Worm (Caenorhabditis elegans) whole organism, young adult: ENCODE measurements around the gene tut-2.

Source experiments
- B0035.1 ChIP-seq: sonication (generic microtip); optimal IDR thresholded peaks from 2 replicates; lab custom pipeline; 2016; ENCODE audit warnings: missing genetic modification characterization, mild to moderate bottlenecking, missing compliant biosample characterization, missing genotype, missing genetic modification reagents
- B0261.1 ChIP-seq: sonication (generic microtip); optimal IDR thresholded peaks from 2 replicates; lab custom pipeline; 2016; ENCODE audit warnings: mild to moderate bottlenecking, missing genetic modification characterization, moderate library complexity, missing compliant biosample characterization
- C17E4.6 ChIP-seq: fragments of 200-800 bp; sonication (Bioruptor generic); IDR thresholded peaks from 2 replicates; pipeline ENCODE4 v1.3.6; 2022; ENCODE audit warnings: missing genetic modification reagents, missing genetic modification characterization, missing compliant biosample characterization
- F22D6.2 ChIP-seq: sonication (generic microtip); optimal IDR thresholded peaks from 2 replicates; lab custom pipeline; 2016; ENCODE audit warnings: mild to moderate bottlenecking, missing genetic modification characterization, missing compliant biosample characterization
- F33H1.4 ChIP-seq: fragments of 200-800 bp; sonication (Bioruptor generic); IDR thresholded peaks from 2 replicates; pipeline ENCODE4 v1.3.6; 2022; ENCODE audit warnings: missing genetic modification reagents, missing genetic modification characterization, missing compliant biosample characterization
- F55B11.4 ChIP-seq: sonication (generic microtip); optimal IDR thresholded peaks from 2 replicates; lab custom pipeline; 2016; ENCODE audit warnings: missing compliant biosample characterization, missing genetic modification characterization, borderline replicate concordance; ENCODE audit not compliant: insufficient read depth
- K11D2.4 ChIP-seq: fragments of 200-800 bp; sonication (Bioruptor generic); IDR thresholded peaks from 2 replicates; pipeline ENCODE4 v1.3.6; 2022; ENCODE audit warnings: missing genetic modification reagents, missing genetic modification characterization, missing compliant biosample characterization
- K12H6.12 ChIP-seq: fragments of 200-800 bp; sonication (Bioruptor generic); optimal IDR thresholded peaks from 2 replicates; lab custom pipeline; 2018; ENCODE audit warnings: mild to moderate bottlenecking, missing genetic modification characterization, missing compliant biosample characterization
- ZK185.1 ChIP-seq: sonication (generic microtip); optimal IDR thresholded peaks from 2 replicates; lab custom pipeline; 2016; ENCODE audit warnings: mild to moderate bottlenecking, missing genetic modification characterization, missing compliant biosample characterization; ENCODE audit not compliant: poor library complexity, severe bottlenecking
- akir-1 ChIP-seq: fragments of 200-800 bp; sonication (Bioruptor generic); optimal IDR thresholded peaks from 2 replicates; lab custom pipeline; 2018; ENCODE audit warnings: mild to moderate bottlenecking, missing genetic modification characterization, moderate library complexity, missing compliant biosample characterization
- aptf-3 ChIP-seq: fragments of 200-800 bp; sonication (Bioruptor generic); IDR thresholded peaks from 2 replicates; pipeline ENCODE4 v1.3.6; 2022; ENCODE audit warnings: missing genetic modification characterization, missing compliant biosample characterization
- athp-1 ChIP-seq: sonication (generic microtip); optimal IDR thresholded peaks from 2 replicates; lab custom pipeline; 2017; ENCODE audit warnings: mild to moderate bottlenecking, missing genetic modification characterization, missing compliant biosample characterization
- attf-5 ChIP-seq: fragments of 200-800 bp; sonication (Bioruptor generic); optimal IDR thresholded peaks from 2 replicates; lab custom pipeline; 2018; ENCODE audit warnings: mild to moderate bottlenecking, missing genetic modification characterization, missing compliant biosample characterization
- attf-6 ChIP-seq: fragments of 200-800 bp; sonication (Bioruptor generic); IDR thresholded peaks from 2 replicates; pipeline ENCODE4 v1.3.6; 2022; ENCODE audit warnings: missing genetic modification reagents, missing genetic modification characterization, missing compliant biosample characterization
- ccch-3 ChIP-seq: fragments of 200-800 bp; sonication (Bioruptor generic); optimal IDR thresholded peaks from 2 replicates; lab custom pipeline; 2018; ENCODE audit warnings: mild to moderate bottlenecking, missing genetic modification characterization, missing compliant biosample characterization
- cebp-2 ChIP-seq: fragments of 200-800 bp; sonication (Bioruptor generic); IDR thresholded peaks from 2 replicates; pipeline ENCODE4 v1.3.6; 2022; ENCODE audit warnings: missing genetic modification characterization, missing compliant biosample characterization
- ceh-40 ChIP-seq: fragments of 200-800 bp; sonication (Bioruptor generic); IDR thresholded peaks from 2 replicates; pipeline ENCODE4 v1.3.6; 2022; ENCODE audit warnings: missing genetic modification characterization, missing compliant biosample characterization
- ceh-79 ChIP-seq: sonication (generic microtip); optimal IDR thresholded peaks from 2 replicates; lab custom pipeline; 2017; ENCODE audit warnings: mild to moderate bottlenecking, missing genetic modification characterization, missing compliant biosample characterization
- die-1 ChIP-seq: sonication (generic microtip); optimal IDR thresholded peaks from 2 replicates; lab custom pipeline; 2016; ENCODE audit warnings: missing genotype, mild to moderate bottlenecking, missing genetic modification characterization, missing compliant biosample characterization
- ekl-4 ChIP-seq: fragments of 200-800 bp; sonication (Bioruptor generic); IDR thresholded peaks from 2 replicates; pipeline ENCODE4 v1.3.6; 2022; ENCODE audit warnings: missing genetic modification reagents, missing genetic modification characterization, missing compliant biosample characterization
- fkh-3 ChIP-seq: sonication (generic microtip); optimal IDR thresholded peaks from 2 replicates; lab custom pipeline; 2016; ENCODE audit warnings: mild to moderate bottlenecking, missing genetic modification characterization, missing compliant biosample characterization
- hlh-12 ChIP-seq: sonication (generic microtip); optimal IDR thresholded peaks from 2 replicates; lab custom pipeline; 2016; ENCODE audit warnings: missing genetic modification characterization, missing compliant biosample characterization
- hlh-26 ChIP-seq: fragments of 200-800 bp; sonication (Bioruptor generic); conservative IDR thresholded peaks from 2 replicates; pipeline ENCODE4 v1.3.6; 2022; ENCODE audit warnings: missing genetic modification reagents, missing genetic modification characterization, missing compliant biosample characterization
- hmg-20 ChIP-seq: fragments of 200-800 bp; sonication (Bioruptor generic); IDR thresholded peaks from 2 replicates; pipeline ENCODE4 v1.3.6; 2022; ENCODE audit warnings: missing genetic modification reagents, missing genetic modification characterization, missing compliant biosample characterization
- let-526 ChIP-seq: fragments of 200-800 bp; sonication (Bioruptor generic); IDR thresholded peaks from 2 replicates; pipeline ENCODE4 v1.3.6; 2022; ENCODE audit warnings: missing genetic modification reagents, missing genetic modification characterization, missing compliant biosample characterization
- lsl-1 ChIP-seq: fragments of 200-800 bp; sonication (Bioruptor generic); optimal IDR thresholded peaks from 2 replicates; lab custom pipeline; 2018; ENCODE audit warnings: mild to moderate bottlenecking, missing genetic modification characterization, moderate library complexity, missing compliant biosample characterization
- madf-10 ChIP-seq: sonication (generic microtip); optimal IDR thresholded peaks from 2 replicates; lab custom pipeline; 2016; ENCODE audit warnings: mild to moderate bottlenecking, missing genetic modification characterization, missing compliant biosample characterization
- mel-28 ChIP-seq: sonication (generic microtip); optimal IDR thresholded peaks from 2 replicates; lab custom pipeline; 2016; ENCODE audit warnings: borderline replicate concordance, mild to moderate bottlenecking, missing genetic modification characterization, missing compliant biosample characterization
- mxl-1 ChIP-seq: sonication (generic microtip); optimal IDR thresholded peaks from 2 replicates; lab custom pipeline; 2016; ENCODE audit warnings: missing genetic modification characterization, missing compliant biosample characterization
- nfya-1 ChIP-seq: sonication (generic microtip); optimal IDR thresholded peaks from 2 replicates; lab custom pipeline; 2017; ENCODE audit warnings: antibody characterized with exemption, missing compliant biosample characterization, missing genetic modification characterization, borderline replicate concordance; ENCODE audit not compliant: insufficient read depth
- nfya-2 ChIP-seq: fragments of 200-800 bp; sonication (Bioruptor generic); IDR thresholded peaks from 2 replicates; pipeline ENCODE4 v1.3.6; 2022; ENCODE audit warnings: missing genetic modification reagents, missing genetic modification characterization, missing compliant biosample characterization
- nhr-27 ChIP-seq: fragments of 200-800 bp; sonication (Bioruptor generic); optimal IDR thresholded peaks from 2 replicates; lab custom pipeline; 2018; ENCODE audit warnings: mild to moderate bottlenecking, missing genetic modification characterization, moderate library complexity, missing compliant biosample characterization
- nhr-90 ChIP-seq: sonication (generic microtip); optimal IDR thresholded peaks from 2 replicates; lab custom pipeline; 2016; ENCODE audit warnings: missing genotype, mild to moderate bottlenecking, missing genetic modification characterization, missing compliant biosample characterization
- pha-4 ChIP-seq: fragments of 150-350 bp; sonication (generic microtip); optimal IDR thresholded peaks from 2 replicates; lab custom pipeline; 2014; ENCODE audit warnings: missing biosample characterization, missing genetic modification reagents, missing genetic modification characterization
- rcor-1 ChIP-seq: fragments of 200-800 bp; sonication (Bioruptor generic); IDR thresholded peaks from 2 replicates; pipeline ENCODE4 v1.3.6; 2022; ENCODE audit warnings: missing genetic modification reagents, missing genetic modification characterization, missing compliant biosample characterization
- rpc-1 ChIP-seq, 2 experiments: fragments of 150-350 bp in 1 of 2; sonication (generic microtip) in 1 of 2; optimal IDR thresholded peaks; 2 replicates each; lab custom pipeline; 2014 to 2018; ENCODE audit warnings: missing biosample characterization in 1 of 2, missing genetic modification characterization in 1 of 2, missing genetic modification reagents in 1 of 2, missing genotype in 1 of 2
- sdz-38 ChIP-seq: sonication (generic microtip); optimal IDR thresholded peaks from 2 replicates; lab custom pipeline; 2016; ENCODE audit warnings: missing genotype, missing genetic modification characterization, missing compliant biosample characterization
- sea-2 ChIP-seq: fragments of 200-800 bp; sonication (Bioruptor generic); IDR thresholded peaks from 2 replicates; pipeline ENCODE4 v1.3.6; 2022; ENCODE audit warnings: missing genetic modification characterization, missing compliant biosample characterization
- snpc-3.4 ChIP-seq: sonication (generic microtip); optimal IDR thresholded peaks from 2 replicates; lab custom pipeline; 2017; ENCODE audit warnings: missing genetic modification characterization, mild to moderate bottlenecking, missing compliant biosample characterization, antibody characterized with exemption, moderate library complexity, missing genotype, missing genetic modification reagents
- snpc-4 ChIP-seq, 5 experiments: fragments of 150-350 bp in 1 of 5; sonication (generic microtip) in 4 of 5; optimal IDR thresholded peaks; 2 replicates each; lab custom pipeline; 2014 to 2018; ENCODE audit warnings: missing genetic modification characterization in 5 of 5, missing biosample characterization in 3 of 5, antibody characterized with exemption in 2 of 5, mild to moderate bottlenecking in 2 of 5, missing compliant biosample characterization in 2 of 5, missing genotype in 2 of 5, moderate library complexity in 2 of 5, missing genetic modification reagents in 1 of 5
- tbp1 ChIP-seq: fragments of 200-800 bp; sonication (Bioruptor generic); optimal IDR thresholded peaks from 2 replicates; lab custom pipeline; 2018; ENCODE audit warnings: mild to moderate bottlenecking, missing genetic modification characterization, missing compliant biosample characterization
- zfh-2 ChIP-seq: fragments of 200-800 bp; sonication (Bioruptor generic); conservative IDR thresholded peaks from 2 replicates; pipeline ENCODE4 v1.3.6; 2022; ENCODE audit warnings: missing genetic modification reagents, missing genetic modification characterization, missing compliant biosample characterization
- zim-3 ChIP-seq: sonication (generic microtip); optimal IDR thresholded peaks from 2 replicates; lab custom pipeline; 2017; ENCODE audit warnings: mild to moderate bottlenecking, missing genetic modification characterization, moderate library complexity, missing compliant biosample characterization
- ztf-25 ChIP-seq: fragments of 200-800 bp; sonication (Bioruptor generic); IDR thresholded peaks from 2 replicates; pipeline ENCODE4 v1.3.6; 2022; ENCODE audit warnings: missing genetic modification reagents, missing genetic modification characterization, missing compliant biosample characterization
- ztf-3 ChIP-seq: fragments of 200-800 bp; sonication (Bioruptor generic); optimal IDR thresholded peaks from 2 replicates; lab custom pipeline; 2018; ENCODE audit warnings: mild to moderate bottlenecking, missing genetic modification characterization, missing compliant biosample characterization
- ztf-6 ChIP-seq: fragments of 200-800 bp; sonication (Bioruptor generic); IDR thresholded peaks from 2 replicates; pipeline ENCODE4 v1.3.6; 2022; ENCODE audit warnings: missing genetic modification reagents, missing genetic modification characterization, missing compliant biosample characterization

Gene tut-2

DNA sequence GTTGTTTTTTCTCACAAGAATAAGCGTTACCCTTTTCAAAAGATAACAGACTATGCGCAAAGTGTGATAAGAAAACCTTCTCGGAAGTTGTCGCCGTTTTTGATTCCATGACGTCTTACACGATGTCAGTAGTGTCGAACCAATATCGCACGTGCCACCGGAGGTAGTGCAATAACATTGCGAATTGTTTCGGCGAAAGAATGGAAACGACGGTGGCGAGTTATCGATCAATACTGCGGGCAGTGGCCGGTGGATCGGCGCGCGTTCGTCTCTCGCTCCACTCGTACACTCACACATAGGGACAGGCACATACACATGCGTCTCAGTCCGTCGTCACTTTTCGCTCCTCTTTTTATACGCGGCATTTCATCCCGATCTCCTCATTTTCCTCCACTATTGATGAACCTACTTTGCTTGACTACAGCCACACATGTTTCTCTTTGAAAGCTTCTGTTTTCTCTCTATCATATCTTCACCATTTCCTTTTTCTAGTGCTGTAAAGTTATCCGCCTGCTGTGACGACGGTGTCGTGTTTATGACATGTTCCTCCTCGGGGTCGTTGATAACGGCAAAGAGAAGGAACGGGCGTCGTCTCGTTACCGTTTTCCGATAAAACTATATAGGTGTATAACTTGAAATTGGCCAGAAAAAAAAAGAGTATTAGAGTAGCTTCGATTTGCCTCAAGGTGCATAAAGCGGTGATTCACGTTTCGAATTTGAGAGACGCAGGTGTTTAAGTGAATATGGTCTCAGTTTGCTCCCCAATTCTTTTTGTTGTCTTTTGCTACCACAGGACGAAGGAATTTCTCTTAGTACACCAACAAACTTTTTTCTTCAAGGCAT is 23.3 kb downstream of the tut-2 start (continued):
- no peak for TF ChIP-seq sea-2 (GFP tag; lab: Robert Waterston, UW)
- TF ChIP-seq rcor-1 (GFP tag; lab: Robert Waterston, UW), result no peak
- TF ChIP-seq ztf-3, result no peak
- no peak for TF ChIP-seq hmg-20
- no peak for TF ChIP-seq B0261.1 (tag; lab: Kevin White, UChicago)
- TF ChIP-seq ekl-4 (GFP tag; lab: Robert Waterston, UW), result no peak
- TF ChIP-seq lsl-1 (GFP tag; lab: Kevin White, UChicago), result no peak
- no peak for TF ChIP-seq K11D2.4 (GFP tag; lab: Robert Waterston, UW)
- no peak for TF ChIP-seq nhr-27 (tag; lab: Kevin White, UChicago)
- no peak for TF ChIP-seq akir-1 (GFP tag; lab: Kevin White, UChicago)
- TF ChIP-seq ceh-79, result no peak
- no peak for TF ChIP-seq ZK185.1
- no peak for TF ChIP-seq aptf-3
- no peak for TF ChIP-seq pha-4 (tag; lab: Kevin White, UChicago)
- TF ChIP-seq nhr-90 (tag; lab: Kevin White, UChicago), result no peak
- TF ChIP-seq mxl-1 (tag; lab: Kevin White, UChicago), result no peak
- no peak for TF ChIP-seq snpc-3.4 (tag; lab: Kevin White, UChicago)
- no peak for TF ChIP-seq rpc-1 (optimal IDR thresholded peaks at IDR 0.05; lab: Kevin White, UChicago)
- no peak for TF ChIP-seq rpc-1 (tag; optimal IDR thresholded peaks at IDR 0.05; lab: Kevin White, UChicago)
- no peak for TF ChIP-seq cebp-2 (GFP tag; lab: Robert Waterston, UW)
- no peak for TF ChIP-seq ceh-40 (GFP tag; lab: Robert Waterston, UW)
- TF ChIP-seq tbp1 (GFP tag; lab: Kevin White, UChicago), result peak; percentile 32
- no peak for TF ChIP-seq ztf-6
- TF ChIP-seq F55B11.4 (tag; lab: Kevin White, UChicago), result no peak
- TF ChIP-seq attf-6, result no peak
- no peak for TF ChIP-seq hlh-12 (tag; lab: Kevin White, UChicago)
- TF ChIP-seq F22D6.2 (tag; lab: Kevin White, UChicago), result no peak
- no peak for TF ChIP-seq athp-1 (tag; lab: Kevin White, UChicago)
- TF ChIP-seq madf-10 (tag; lab: Kevin White, UChicago), result no peak
- TF ChIP-seq nfya-1 (tag; lab: Kevin White, UChicago), result no peak
- peak; percentile 72 for TF ChIP-seq zfh-2 (GFP tag; lab: Robert Waterston, UW)
- no peak for TF ChIP-seq K12H6.12
- TF ChIP-seq snpc-4 (GFP tag; optimal IDR thresholded peaks at IDR 0.05; lab: Kevin White, UChicago), result no peak
- peak in 1 of 4 experiments; percentile 2 for TF ChIP-seq snpc-4 (tag; optimal IDR thresholded peaks at IDR 0.05; lab: Kevin White, UChicago)
- TF ChIP-seq mel-28, result no peak
- TF ChIP-seq sdz-38, result no peak
- 0 out of 2 replicates have a peak, but pooled peaks have one; percentile 17 for TF ChIP-seq let-526 (GFP tag; lab: Robert Waterston, UW)
- TF ChIP-seq ccch-3 (GFP tag; lab: Kevin White, UChicago), result no peak
- no peak for TF ChIP-seq hlh-26 (GFP tag; lab: Robert Waterston, UW)
- no peak for TF ChIP-seq C17E4.6
- TF ChIP-seq attf-5 (GFP tag; lab: Kevin White, UChicago), result peak; percentile 31
- TF ChIP-seq ztf-25 (GFP tag; lab: Robert Waterston, UW), result no peak
- TF ChIP-seq nfya-2, result no peak
- TF ChIP-seq F33H1.4, result no peak
- TF ChIP-seq die-1, result peak; percentile 33
- no peak for TF ChIP-seq fkh-3
- TF ChIP-seq B0035.1, result no peak
- TF ChIP-seq zim-3 (tag; lab: Kevin White, UChicago), result no peak
